Worm (Caenorhabditis elegans) whole organism, L1 larva: ENCODE measurements around the gene C28D4.7.

ENCODE experiments used
- aha-1 ChIP-seq: fragments of 150-350 bp; optimal IDR thresholded peaks from 2 replicates; lab custom pipeline; 2014; ENCODE audit warnings: missing biosample characterization, missing genetic modification characterization
- pqm-1 ChIP-seq: sonication (generic microtip); optimal IDR thresholded peaks from 3 replicates; lab custom pipeline; 2017; ENCODE audit warnings: missing biosample characterization, missing genetic modification characterization
- swsn-7 ChIP-seq: sonication (generic microtip); optimal IDR thresholded peaks from 2 replicates; lab custom pipeline; 2016; ENCODE audit warnings: missing genetic modification characterization, missing compliant biosample characterization
- unc-62 ChIP-seq: fragments of 150-350 bp; optimal IDR thresholded peaks from 2 replicates; lab custom pipeline; 2014; ENCODE audit warnings: missing biosample characterization, missing genetic modification reagents, missing genetic modification characterization

- TF ChIP-seq aha-1 (tag; lab: Kevin White, UChicago) (no peak), unc-62 (GFP tag; lab: Kevin White, UChicago) (no peak), swsn-7 (no peak), pqm-1 (tag; lab: Kevin White, UChicago) (no peak)
These were observed 14.4 kb upstream of the C28D4.7 start, which contains the start of gene nhr-97 for ce11 chrIV:9757425-9757740.
